Worm (Caenorhabditis elegans): ENCODE data around the gene nhr-118.

- TF ChIP-seq nhr-42 (GFP tag; IDR thresholded peaks at IDR 0.05) (no peak), ces-1 (GFP tag; optimal IDR thresholded peaks at IDR 0.05) (no peak), hlh-30 (tag; optimal IDR thresholded peaks at IDR 0.05; ENCODE audit: insufficient read depth) (no peak), fkh-10 (GFP tag; optimal IDR thresholded peaks at IDR 0.05) (no peak), nhr-237 (tag; optimal IDR thresholded peaks at IDR 0.05) (no peak), nhr-25 (tag; optimal IDR thresholded peaks at IDR 0.05; ENCODE audit: borderline replicate concordance, insufficient read depth) (no peak), nhr-11 (tag; optimal IDR thresholded peaks at IDR 0.05) (no peak), daf-12 (tag; optimal IDR thresholded peaks at IDR 0.05) (no peak), lin-15B (tag; optimal IDR thresholded peaks at IDR 0.05) (no peak)
Measured at ce11 chrV:4382298-4382697, 25.3 kb upstream of the nhr-118 start, which contains the start of gene F13A2.1.

Measured in whole organism, L4 larva.